Worm (Caenorhabditis elegans) whole organism, mixed stage, embryonic: Measurements from ENCODE around the gene Y40B10A.11.

Source experiments
- M03D4.4 ChIP-seq: sonication (generic microtip); optimal IDR thresholded peaks from 2 replicates; lab custom pipeline; 2017; ENCODE audit warnings: mild to moderate bottlenecking, missing genetic modification characterization, missing compliant biosample characterization
- bed-3 ChIP-seq: fragments of 200-800 bp; sonication (Bioruptor generic); optimal IDR thresholded peaks from 3 replicates; lab custom pipeline; 2018; ENCODE audit warnings: mild to moderate bottlenecking, missing genetic modification characterization, moderate library complexity, missing compliant biosample characterization
- ceh-39 ChIP-seq: fragments of 150-350 bp; optimal IDR thresholded peaks from 2 replicates; lab custom pipeline; 2014; ENCODE audit warnings: missing biosample characterization, missing genetic modification characterization
- ceh-43 ChIP-seq: fragments of 200-800 bp; sonication (Bioruptor generic); optimal IDR thresholded peaks from 2 replicates; lab custom pipeline; 2018; ENCODE audit warnings: mild to moderate bottlenecking, missing genetic modification characterization, moderate library complexity, missing compliant biosample characterization
- ceh-83 ChIP-seq: fragments of 200-800 bp; sonication (Bioruptor generic); optimal IDR thresholded peaks from 2 replicates; lab custom pipeline; 2018; ENCODE audit warnings: mild to moderate bottlenecking, missing genetic modification characterization, missing compliant biosample characterization
- ces-1 ChIP-seq: fragments of 150-350 bp; optimal IDR thresholded peaks from 2 replicates; lab custom pipeline; 2014; ENCODE audit warnings: missing biosample characterization, missing genetic modification reagents, missing genetic modification characterization
- cnd-1 ChIP-seq: fragments of 200-800 bp; sonication (Bioruptor generic); optimal IDR thresholded peaks from 2 replicates; lab custom pipeline; 2018; ENCODE audit warnings: mild to moderate bottlenecking, missing genetic modification characterization, missing compliant biosample characterization
- drap-1 ChIP-seq: fragments of 200-800 bp; sonication (Bioruptor generic); optimal IDR thresholded peaks from 3 replicates; lab custom pipeline; 2018; ENCODE audit warnings: mild to moderate bottlenecking, missing genetic modification characterization, missing compliant biosample characterization
- elt-1 ChIP-seq: sonication (generic microtip); optimal IDR thresholded peaks from 2 replicates; lab custom pipeline; 2017; ENCODE audit warnings: missing genetic modification characterization, mild to moderate bottlenecking, missing compliant biosample characterization, antibody characterized with exemption, moderate library complexity, borderline replicate concordance; ENCODE audit not compliant: insufficient read depth
- elt-3 ChIP-seq: fragments of 150-350 bp; optimal IDR thresholded peaks from 2 replicates; lab custom pipeline; 2014; ENCODE audit warnings: missing biosample characterization, missing genetic modification characterization
- flh-1 ChIP-seq: fragments of 200-800 bp; sonication (Bioruptor generic); optimal IDR thresholded peaks from 2 replicates; lab custom pipeline; 2018; ENCODE audit warnings: mild to moderate bottlenecking, missing genetic modification characterization, moderate library complexity, missing compliant biosample characterization
- hlh-1 ChIP-seq: fragments of 150-350 bp; optimal IDR thresholded peaks from 2 replicates; lab custom pipeline; 2014; ENCODE audit warnings: missing biosample characterization, missing genetic modification reagents, missing genetic modification characterization
- lin-32 ChIP-seq: fragments of 200-800 bp; sonication (Bioruptor generic); optimal IDR thresholded peaks from 2 replicates; lab custom pipeline; 2018; ENCODE audit warnings: mild to moderate bottlenecking, missing genetic modification characterization, missing compliant biosample characterization
- lsy-2 ChIP-seq: fragments of 150-350 bp; optimal IDR thresholded peaks from 2 replicates; lab custom pipeline; 2014; ENCODE audit warnings: missing biosample characterization, missing genetic modification characterization
- mab-5 ChIP-seq: fragments of 150-350 bp; optimal IDR thresholded peaks from 2 replicates; lab custom pipeline; 2014; ENCODE audit warnings: missing biosample characterization, missing genetic modification characterization
- mep-1 ChIP-seq: fragments of 150-350 bp; optimal IDR thresholded peaks from 2 replicates; lab custom pipeline; 2017; ENCODE audit warnings: missing biosample characterization, missing genetic modification reagents, missing genetic modification characterization, inconsistent platforms
- mls-2 ChIP-seq: sonication (generic microtip); optimal IDR thresholded peaks from 2 replicates; lab custom pipeline; 2016; ENCODE audit warnings: mild to moderate bottlenecking, missing genetic modification characterization, moderate library complexity, missing compliant biosample characterization
- nhr-12 ChIP-seq: fragments of 150-350 bp; optimal IDR thresholded peaks from 2 replicates; lab custom pipeline; 2014; ENCODE audit warnings: missing biosample characterization, missing genetic modification characterization
- nhr-2 ChIP-seq: fragments of 150-350 bp; optimal IDR thresholded peaks from 2 replicates; lab custom pipeline; 2014; ENCODE audit warnings: missing biosample characterization, missing genetic modification characterization
- nhr-237 ChIP-seq: fragments of 150-350 bp; optimal IDR thresholded peaks from 2 replicates; lab custom pipeline; 2014; ENCODE audit warnings: missing biosample characterization, missing genetic modification characterization
- nhr-28 ChIP-seq: fragments of 150-350 bp; optimal IDR thresholded peaks from 2 replicates; lab custom pipeline; 2014; ENCODE audit warnings: missing biosample characterization, missing genetic modification characterization
- nhr-76 ChIP-seq: sonication (generic microtip); optimal IDR thresholded peaks from 2 replicates; lab custom pipeline; 2017; ENCODE audit warnings: missing biosample characterization, missing genetic modification characterization
- pha-4 ChIP-seq: fragments of 150-350 bp; optimal IDR thresholded peaks from 2 replicates; lab custom pipeline; 2018; ENCODE audit warnings: missing biosample characterization, missing genetic modification reagents, missing genetic modification characterization
- sem-2 ChIP-seq: fragments of 200-800 bp; sonication (Bioruptor generic); optimal IDR thresholded peaks from 2 replicates; lab custom pipeline; 2018; ENCODE audit warnings: mild to moderate bottlenecking, missing genetic modification characterization, missing compliant biosample characterization
- snpc-4 ChIP-seq: fragments of 150-350 bp; optimal IDR thresholded peaks from 2 replicates; lab custom pipeline; 2014; ENCODE audit warnings: missing biosample characterization, missing genetic modification characterization
- sptf-1 ChIP-seq: sonication (generic microtip); optimal IDR thresholded peaks from 2 replicates; lab custom pipeline; 2017; ENCODE audit warnings: mild to moderate bottlenecking, missing genetic modification characterization, moderate library complexity, missing compliant biosample characterization
- tbx-8 ChIP-seq: fragments of 200-800 bp; sonication (Bioruptor generic); optimal IDR thresholded peaks from 2 replicates; lab custom pipeline; 2018; ENCODE audit warnings: mild to moderate bottlenecking, missing genetic modification characterization, moderate library complexity, missing compliant biosample characterization
- unc-120 ChIP-seq: sonication (generic microtip); optimal IDR thresholded peaks from 2 replicates; lab custom pipeline; 2017; ENCODE audit warnings: missing genetic modification characterization, missing compliant biosample characterization; ENCODE audit not compliant: poor library complexity, severe bottlenecking
- unc-39 ChIP-seq: fragments of 150-350 bp; optimal IDR thresholded peaks from 2 replicates; lab custom pipeline; 2014; ENCODE audit warnings: missing biosample characterization, missing genetic modification characterization
- unc-62 ChIP-seq: fragments of 150-350 bp; optimal IDR thresholded peaks from 2 replicates; lab custom pipeline; 2014; ENCODE audit warnings: missing biosample characterization, missing genetic modification reagents, missing genetic modification characterization
- zip-8 ChIP-seq: fragments of 150-350 bp; optimal IDR thresholded peaks from 2 replicates; lab custom pipeline; 2014; ENCODE audit warnings: missing biosample characterization, missing genetic modification characterization
- ztf-11 ChIP-seq: fragments of 150-350 bp; optimal IDR thresholded peaks from 2 replicates; lab custom pipeline; 2014; ENCODE audit warnings: missing biosample characterization, missing genetic modification characterization

Gene Y40B10A.11

ce11 chrV:2029877-2030276, 21.5 kb downstream of the Y40B10A.11 start, which contains the start of gene F59A7.12:
TSS of gene F59A7.12 (plus strand) at chrV:2030177.
- TF ChIP-seq drap-1 (GFP tag; lab: Kevin White, UChicago) (no peak), tbx-8 (GFP tag; lab: Kevin White, UChicago) (no peak), mab-5 (tag; lab: Kevin White, UChicago) (no peak), nhr-76 (tag; lab: Kevin White, UChicago) (no peak), mep-1 (tag; lab: Kevin White, UChicago) (no peak), M03D4.4 (tag; lab: Kevin White, UChicago) (no peak), ces-1 (GFP tag; lab: Kevin White, UChicago) (no peak), ceh-39 (no peak), bed-3 (GFP tag; lab: Kevin White, UChicago) (no peak), ztf-11 (tag; lab: Kevin White, UChicago) (no peak), cnd-1 (no peak), hlh-1 (tag; lab: Kevin White, UChicago) (no peak), nhr-12 (tag; lab: Kevin White, UChicago) (no peak), elt-3 (tag; lab: Kevin White, UChicago) (no peak)

DNA sequence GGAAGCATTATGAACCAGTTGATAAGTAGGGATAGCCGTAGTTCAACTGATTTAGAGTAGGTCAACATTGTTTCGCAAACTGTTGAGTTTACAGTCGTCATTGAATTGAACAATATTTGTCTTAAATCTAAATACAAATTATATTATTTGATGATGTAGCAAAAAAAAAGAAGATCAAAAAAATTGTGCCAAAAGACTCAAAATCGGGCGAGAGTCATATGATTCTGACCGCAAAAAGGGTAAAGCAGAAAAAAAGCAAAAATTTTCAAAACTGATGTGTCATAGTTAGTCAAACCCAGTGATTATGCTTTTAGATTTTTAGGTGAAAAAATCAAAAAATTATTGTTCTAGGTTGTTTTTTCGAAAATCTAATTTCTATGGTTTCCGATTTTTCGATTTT, 23.6 kb downstream of the Y40B10A.11 start, which contains the start of gene srab-13:
Gene srab-13 (minus strand): TSS at position 101 of the 400 bp plus-strand sequence.
- no peak for TF ChIP-seq pha-4
- TF ChIP-seq nhr-12 (tag; lab: Kevin White, UChicago), result no peak
- TF ChIP-seq flh-1 (GFP tag; lab: Kevin White, UChicago), result no peak
- TF ChIP-seq lsy-2 (tag; lab: Kevin White, UChicago), result no peak
- TF ChIP-seq mep-1 (tag; lab: Kevin White, UChicago), result no peak
- TF ChIP-seq nhr-28 (tag; lab: Kevin White, UChicago), result no peak
- no peak for TF ChIP-seq hlh-1 (tag; lab: Kevin White, UChicago)
- no peak for TF ChIP-seq sptf-1 (tag; lab: Kevin White, UChicago)

DNA sequence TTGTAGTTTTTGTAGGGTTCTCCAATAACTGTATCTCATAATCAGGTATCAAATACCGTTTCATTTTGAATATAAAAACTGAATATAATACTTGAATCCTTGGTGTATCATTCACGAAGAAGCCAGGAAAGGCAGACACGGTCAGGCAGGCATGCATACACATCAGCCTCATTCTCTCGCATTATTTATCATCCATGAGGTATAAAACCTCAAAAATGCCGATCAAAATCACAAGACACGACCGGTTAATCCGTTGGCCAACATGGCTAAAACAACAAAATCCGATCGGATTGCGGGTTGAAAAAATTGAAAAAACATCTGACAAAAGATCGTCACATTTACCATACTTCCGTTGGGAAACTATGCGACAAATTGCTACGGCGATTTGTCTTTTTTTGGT, 29.0 kb downstream of the Y40B10A.11 start, which contains the start of gene F59A7.5:
Gene F59A7.5 (plus strand): TSS at position 301 of the 400 bp plus-strand sequence.
- no peak for TF ChIP-seq zip-8 (tag; lab: Kevin White, UChicago)
- TF ChIP-seq pha-4, result no peak
- no peak for TF ChIP-seq elt-3 (tag; lab: Kevin White, UChicago)
- no peak for TF ChIP-seq unc-39
- no peak for TF ChIP-seq lsy-2 (tag; lab: Kevin White, UChicago)
- no peak for TF ChIP-seq snpc-4
- TF ChIP-seq mls-2 (tag; lab: Kevin White, UChicago), result no peak
- TF ChIP-seq drap-1 (GFP tag; lab: Kevin White, UChicago), result no peak
- TF ChIP-seq ceh-39, result no peak
- no peak for TF ChIP-seq flh-1 (GFP tag; lab: Kevin White, UChicago)
- TF ChIP-seq ceh-83 (GFP tag; lab: Kevin White, UChicago), result no peak
- TF ChIP-seq mep-1 (tag; lab: Kevin White, UChicago), result no peak
- no peak for TF ChIP-seq unc-62
- no peak for TF ChIP-seq mab-5 (tag; lab: Kevin White, UChicago)

ce11 chrV:2021283-2021682, 30.1 kb downstream of the Y40B10A.11 start:
- TF ChIP-seq nhr-28 (tag; lab: Kevin White, UChicago) (no peak), nhr-237 (tag; lab: Kevin White, UChicago) (no peak), sem-2 (no peak), unc-120 (tag; lab: Kevin White, UChicago) (no peak), nhr-76 (tag; lab: Kevin White, UChicago) (no peak), zip-8 (tag; lab: Kevin White, UChicago) (no peak), snpc-4 (no peak), ztf-11 (tag; lab: Kevin White, UChicago) (no peak), lsy-2 (tag; lab: Kevin White, UChicago) (no peak)

ce11 chrV:2018689-2019088, 32.7 kb downstream of the Y40B10A.11 start, which contains the start of gene F59A7.14:
TSS of gene F59A7.14 (plus strand) at chrV:2018989.
- TF ChIP-seq elt-3 (tag; lab: Kevin White, UChicago) (no peak), elt-1 (tag; lab: Kevin White, UChicago) (no peak), ztf-11 (tag; lab: Kevin White, UChicago) (no peak), ceh-43 (GFP tag; lab: Kevin White, UChicago) (no peak), drap-1 (GFP tag; lab: Kevin White, UChicago) (no peak), nhr-76 (tag; lab: Kevin White, UChicago) (no peak), ceh-83 (GFP tag; lab: Kevin White, UChicago) (no peak), lsy-2 (tag; lab: Kevin White, UChicago) (no peak), sem-2 (no peak), nhr-2 (tag; lab: Kevin White, UChicago) (no peak), snpc-4 (no peak), lin-32 (GFP tag; lab: Kevin White, UChicago) (no peak), bed-3 (GFP tag; lab: Kevin White, UChicago) (no peak), flh-1 (GFP tag; lab: Kevin White, UChicago) (no peak), sptf-1 (tag; lab: Kevin White, UChicago) (no peak)
